Worm (Caenorhabditis elegans) whole organism, L1 larva: Measurements from ENCODE around the gene R02D5.4.

Experiments used
- C16A3.4 ChIP-seq: fragments of 150-350 bp; optimal IDR thresholded peaks from 2 replicates; lab custom pipeline; 2014; ENCODE audit warnings: missing biosample characterization, missing genetic modification characterization
- C34B4.2 ChIP-seq: sonication (generic microtip); optimal IDR thresholded peaks from 2 replicates; lab custom pipeline; 2017; ENCODE audit warnings: mild to moderate bottlenecking, missing genetic modification characterization, missing compliant biosample characterization
- F16B12.6 ChIP-seq: fragments of 150-350 bp; optimal IDR thresholded peaks from 2 replicates; lab custom pipeline; 2014; ENCODE audit warnings: missing biosample characterization, missing genetic modification characterization
- Y116A8C.19 ChIP-seq: sonication (generic microtip); optimal IDR thresholded peaks from 2 replicates; lab custom pipeline; 2016; ENCODE audit warnings: missing compliant biosample characterization, missing genetic modification characterization, borderline replicate concordance
- aha-1 ChIP-seq: fragments of 150-350 bp; optimal IDR thresholded peaks from 2 replicates; lab custom pipeline; 2014; ENCODE audit warnings: missing biosample characterization, missing genetic modification characterization
- aly-2 ChIP-seq: fragments of 150-350 bp; optimal IDR thresholded peaks from 2 replicates; lab custom pipeline; 2014; ENCODE audit warnings: missing biosample characterization, missing genetic modification characterization
- ceh-63 ChIP-seq: fragments of 200-800 bp; sonication (Bioruptor generic); optimal IDR thresholded peaks from 2 replicates; lab custom pipeline; 2018; ENCODE audit warnings: mild to moderate bottlenecking, missing genetic modification characterization, missing compliant biosample characterization
- ceh-90 ChIP-seq: sonication (generic microtip); optimal IDR thresholded peaks from 2 replicates; lab custom pipeline; 2016; ENCODE audit warnings: missing genetic modification characterization, missing compliant biosample characterization
- dpl-1 ChIP-seq, 3 experiments: fragments of 150-350 bp in 2 of 3; sonication (generic microtip) in 1 of 3; optimal IDR thresholded peaks; 2 replicates each; lab custom pipeline; 2014 to 2017; ENCODE audit warnings: missing biosample characterization in 3 of 3, missing genetic modification characterization in 3 of 3, missing genetic modification reagents in 3 of 3
- efl-1 ChIP-seq, 4 experiments: fragments of 150-350 bp; optimal IDR thresholded peaks in 3 of 4; peaks in 1 of 4; 1 replicate in 1 of 4; 2 replicates in 3 of 4; lab custom pipeline; 2014; ENCODE audit warnings: missing biosample characterization in 2 of 4, missing genetic modification characterization in 2 of 4, missing genetic modification reagents in 2 of 4
- elt-3 ChIP-seq, 6 experiments: fragments of 150-350 bp in 1 of 6; sonication (generic microtip); optimal IDR thresholded peaks; 2 replicates each; lab custom pipeline; 2017 to 2018; ENCODE audit warnings: missing biosample characterization in 6 of 6, missing genetic modification characterization in 6 of 6, inconsistent platforms in 1 of 6
- fos-1 ChIP-seq: fragments of 150-350 bp; optimal IDR thresholded peaks from 2 replicates; lab custom pipeline; 2014; ENCODE audit warnings: missing biosample characterization, missing genetic modification characterization
- grh-1 ChIP-seq: fragments of 200-800 bp; sonication (Bioruptor generic); IDR thresholded peaks from 2 replicates; pipeline ENCODE4 v1.3.6; 2022; ENCODE audit warnings: missing genetic modification reagents, missing genetic modification characterization, missing compliant biosample characterization
- isw-1 ChIP-seq: fragments of 200-800 bp; sonication (Bioruptor generic); IDR thresholded peaks from 2 replicates; pipeline ENCODE4 v1.3.6; 2022; ENCODE audit warnings: missing genetic modification characterization, missing compliant biosample characterization
- jun-1 ChIP-seq: fragments of 150-350 bp; optimal IDR thresholded peaks from 2 replicates; lab custom pipeline; 2014; ENCODE audit warnings: missing biosample characterization, missing genetic modification reagents, missing genetic modification characterization
- mab-9 ChIP-seq: fragments of 200-800 bp; sonication (Bioruptor generic); IDR thresholded peaks from 2 replicates; pipeline ENCODE4 v1.3.6; 2022; ENCODE audit warnings: missing genetic modification reagents, missing genetic modification characterization, missing compliant biosample characterization
- mdl-1 ChIP-seq, 2 experiments: fragments of 150-350 bp; optimal IDR thresholded peaks; 2 replicates each; lab custom pipeline; 2014 to 2017; ENCODE audit warnings: missing biosample characterization in 2 of 2, missing genetic modification characterization in 2 of 2, inconsistent platforms in 1 of 2
- nhr-11 ChIP-seq: fragments of 150-350 bp; optimal IDR thresholded peaks from 2 replicates; lab custom pipeline; 2014; ENCODE audit warnings: missing biosample characterization, missing genetic modification characterization
- nhr-12 ChIP-seq: sonication (generic microtip); optimal IDR thresholded peaks from 2 replicates; lab custom pipeline; 2017; ENCODE audit warnings: missing biosample characterization, missing genetic modification characterization
- nhr-47 ChIP-seq: sonication (generic microtip); optimal IDR thresholded peaks from 2 replicates; lab custom pipeline; 2016; ENCODE audit warnings: mild to moderate bottlenecking, missing genetic modification characterization, moderate library complexity, missing compliant biosample characterization
- nhr-71 ChIP-seq: sonication (generic microtip); optimal IDR thresholded peaks from 2 replicates; lab custom pipeline; 2016; ENCODE audit warnings: mild to moderate bottlenecking, missing genetic modification characterization, moderate library complexity, missing compliant biosample characterization
- nhr-84 ChIP-seq: sonication (generic microtip); optimal IDR thresholded peaks from 2 replicates; lab custom pipeline; 2017; ENCODE audit warnings: missing biosample characterization, missing genetic modification characterization
- nhr-85 ChIP-seq: sonication (generic microtip); peaks from one replicate; lab custom pipeline; 2016; ENCODE audit warnings: missing genetic modification characterization, inconsistent platforms, missing compliant biosample characterization
- pqm-1 ChIP-seq: sonication (generic microtip); optimal IDR thresholded peaks from 3 replicates; lab custom pipeline; 2017; ENCODE audit warnings: missing biosample characterization, missing genetic modification characterization
- skn-1 ChIP-seq: fragments of 150-350 bp; optimal IDR thresholded peaks from 2 replicates; lab custom pipeline; 2014; ENCODE audit warnings: missing biosample characterization, missing genetic modification characterization
- sup-37 ChIP-seq: fragments of 200-800 bp; sonication (Bioruptor generic); optimal IDR thresholded peaks from 2 replicates; lab custom pipeline; 2018; ENCODE audit warnings: mild to moderate bottlenecking, missing genetic modification characterization, missing compliant biosample characterization
- swsn-7 ChIP-seq: sonication (generic microtip); optimal IDR thresholded peaks from 2 replicates; lab custom pipeline; 2016; ENCODE audit warnings: missing genetic modification characterization, missing compliant biosample characterization
- tbx-2 ChIP-seq: sonication (generic microtip); optimal IDR thresholded peaks from 2 replicates; lab custom pipeline; 2016; ENCODE audit warnings: missing genetic modification characterization, missing compliant biosample characterization
- tlp-1 ChIP-seq: fragments of 150-350 bp; optimal IDR thresholded peaks from 2 replicates; lab custom pipeline; 2014; ENCODE audit warnings: missing biosample characterization, missing genetic modification characterization
- ztf-11 ChIP-seq, 2 experiments: sonication (generic microtip); optimal IDR thresholded peaks; 2 replicates each; lab custom pipeline; 2016 to 2017; ENCODE audit warnings: missing genetic modification characterization in 2 of 2, missing biosample characterization in 1 of 2, missing compliant biosample characterization in 1 of 2
- ztf-4 ChIP-seq: fragments of 150-350 bp; optimal IDR thresholded peaks from 2 replicates; lab custom pipeline; 2014; ENCODE audit warnings: missing biosample characterization, missing genetic modification characterization

Gene R02D5.4

ce11 chrV:14439236-14439635 is 45.2 kb downstream of the R02D5.4 start:
- TF ChIP-seq grh-1: no peak
- TF ChIP-seq elt-3 (tag; optimal IDR thresholded peaks at IDR 0.05; lab: Kevin White, UChicago): peak in 1 of 6 experiments; percentile 8
- TF ChIP-seq ztf-4 (tag; lab: Kevin White, UChicago): no peak

DNA sequence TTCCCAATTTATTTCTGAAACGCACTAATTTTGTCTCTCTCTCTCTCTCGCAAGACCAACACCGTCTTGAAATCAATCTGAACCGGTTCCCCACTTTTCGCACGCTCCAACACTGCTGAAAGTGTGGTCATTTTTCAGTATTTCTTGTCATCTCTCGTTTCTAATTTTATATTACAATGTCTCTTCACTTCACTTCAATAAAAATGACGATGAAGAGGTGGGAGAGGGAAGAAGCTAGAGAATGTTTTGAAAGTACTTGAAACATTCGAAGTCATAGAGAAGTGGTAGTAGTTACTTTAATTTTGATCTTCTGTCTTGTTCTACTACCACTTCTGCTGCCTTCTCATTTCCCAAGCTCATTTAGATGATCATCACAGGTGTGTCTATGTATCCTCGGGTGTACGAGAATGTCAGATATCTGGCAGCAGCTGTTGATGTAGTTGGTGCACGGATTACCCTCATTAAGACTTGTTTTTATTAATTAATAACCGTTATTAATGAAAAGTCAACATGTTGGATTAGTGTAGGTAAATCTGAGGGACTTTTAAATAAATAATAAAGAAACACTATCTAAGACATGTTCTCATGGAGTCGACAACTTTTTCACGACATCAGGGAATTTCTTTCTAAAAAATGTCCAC is 46.3 kb downstream of the R02D5.4 start:
- TF ChIP-seq dpl-1 (GFP tag; optimal IDR thresholded peaks at IDR 0.05; lab: Kevin White, UChicago) (no peak), C34B4.2 (no peak), sup-37 (GFP tag; lab: Kevin White, UChicago) (no peak), C16A3.4 (no peak), ceh-90 (tag; lab: Kevin White, UChicago) (no peak), tlp-1 (no peak), fos-1 (tag; lab: Kevin White, UChicago) (no peak), skn-1 (tag; lab: Kevin White, UChicago) (no peak), ztf-11 (tag; optimal IDR thresholded peaks at IDR 0.05; lab: Kevin White, UChicago) (peak in 1 of 2 experiments; percentile 43), tbx-2 (tag; lab: Kevin White, UChicago) (peak; percentile 38), jun-1 (no peak), efl-1 (optimal IDR thresholded peaks at IDR 0.05; lab: Kevin White, UChicago) (no peak), efl-1 (GFP tag; optimal IDR thresholded peaks at IDR 0.05 in 1 of 2; lab: Kevin White, UChicago) (no peak), mdl-1 (tag; optimal IDR thresholded peaks at IDR 0.05; lab: Kevin White, UChicago) (no peak), swsn-7 (no peak)
- TF ChIP-seq, all 84 proteins: peak for 2

DNA sequence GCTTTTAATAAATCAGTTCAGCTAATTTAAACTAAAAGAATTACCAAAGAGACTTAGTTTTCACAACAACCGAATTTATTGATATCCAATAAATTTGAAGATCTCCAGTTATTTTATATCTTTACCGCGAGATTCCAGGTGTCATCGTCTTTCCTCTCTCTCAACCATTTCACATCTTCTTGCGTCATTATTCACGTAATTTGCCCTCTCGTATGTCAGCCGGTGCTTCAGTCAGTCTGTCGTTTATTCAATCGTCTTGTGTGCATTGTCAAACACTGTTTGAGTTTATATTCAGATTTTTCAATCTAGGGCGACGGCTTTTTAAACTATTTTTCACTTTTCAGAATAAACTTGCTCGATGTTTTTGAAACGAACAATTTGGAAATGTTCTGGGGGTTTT is 47.1 kb downstream of the R02D5.4 start:
- TF ChIP-seq nhr-11 (tag; lab: Kevin White, UChicago): no peak
- no peak for TF ChIP-seq mab-9 (GFP tag; lab: Robert Waterston, UW)
- no peak for TF ChIP-seq efl-1 (optimal IDR thresholded peaks at IDR 0.05; lab: Kevin White, UChicago)
- no peak for TF ChIP-seq efl-1 (GFP tag; optimal IDR thresholded peaks at IDR 0.05 in 1 of 2; lab: Kevin White, UChicago)
- no peak for TF ChIP-seq nhr-47 (tag; lab: Kevin White, UChicago)
- TF ChIP-seq nhr-12: no peak
- TF ChIP-seq F16B12.6 (tag; lab: Kevin White, UChicago): no peak
- no peak for TF ChIP-seq nhr-84 (tag; lab: Kevin White, UChicago)
- TF ChIP-seq isw-1 (GFP tag; lab: Robert Waterston, UW): no peak
- TF ChIP-seq ceh-63 (GFP tag; lab: Kevin White, UChicago): no peak
- no peak for TF ChIP-seq nhr-71 (tag; lab: Kevin White, UChicago)
- no peak for TF ChIP-seq dpl-1 (GFP tag; optimal IDR thresholded peaks at IDR 0.05; lab: Kevin White, UChicago)
- TF ChIP-seq nhr-85: no peak
- TF ChIP-seq Y116A8C.19: no peak
- no peak for TF ChIP-seq pqm-1 (tag; lab: Kevin White, UChicago)
- no peak for TF ChIP-seq aly-2 (tag; lab: Kevin White, UChicago)
- TF ChIP-seq tbx-2 (tag; lab: Kevin White, UChicago): no peak

- no peak for TF ChIP-seq aha-1
- TF ChIP-seq efl-1 (optimal IDR thresholded peaks at IDR 0.05; lab: Kevin White, UChicago): no peak
- TF ChIP-seq efl-1 (GFP tag; optimal IDR thresholded peaks at IDR 0.05 in 1 of 2; lab: Kevin White, UChicago): peak in 1 of 2 experiments; percentile 73
Observed at ce11 chrV:14436195-14436594, 48.3 kb downstream of the R02D5.4 start.
